Worm (Caenorhabditis elegans): ENCODE measurements around the gene ymel-1.
A peak's percentile ranks its signal among the peaks of the same experiment; 100 is the strongest.

Gene ymel-1

DNA sequence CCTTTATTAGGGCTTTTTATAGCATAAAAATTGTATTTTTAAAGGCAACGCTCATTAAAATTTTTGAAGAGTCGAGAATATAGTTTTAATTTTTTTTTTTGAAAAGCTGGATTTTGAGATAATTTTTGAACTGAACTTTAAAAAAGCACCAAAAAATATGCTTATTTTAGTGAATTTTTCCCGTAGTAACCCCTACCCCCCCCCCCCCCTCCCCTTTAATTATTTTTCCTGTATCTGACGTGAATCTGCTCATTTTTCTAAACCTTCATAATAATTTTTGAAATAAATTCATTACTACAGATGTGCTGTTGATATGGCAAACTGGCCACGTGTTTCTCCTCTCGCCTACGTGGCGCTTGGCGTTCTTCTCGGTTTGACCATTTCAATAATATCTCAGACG lies 34.5 kb upstream of the ymel-1 start, which contains the start of gene C38H2.2:
Gene C38H2.2, plus strand, starts transcription at position 301 of the 400 bp plus-strand sequence.
- no peak for TF ChIP-seq sea-2 (GFP tag; optimal IDR thresholded peaks at IDR 0.05)
- no peak for TF ChIP-seq lsy-12 (tag; optimal IDR thresholded peaks at IDR 0.05)
- TF ChIP-seq nhr-23 (tag; optimal IDR thresholded peaks at IDR 0.05) = no peak
- TF ChIP-seq nhr-77 (tag; optimal IDR thresholded peaks at IDR 0.05) = no peak
- no peak for TF ChIP-seq mml-1 (tag; optimal IDR thresholded peaks at IDR 0.05)
- no peak for TF ChIP-seq skn-1 (tag; optimal IDR thresholded peaks at IDR 0.05)
- no peak for TF ChIP-seq egl-5 (tag; optimal IDR thresholded peaks at IDR 0.05)
- no peak for TF ChIP-seq ZK546.5 (tag; optimal IDR thresholded peaks at IDR 0.05)
- no peak for TF ChIP-seq ceh-9 (tag; optimal IDR thresholded peaks at IDR 0.05)
- TF ChIP-seq R02D3.7 (tag; optimal IDR thresholded peaks at IDR 0.05) = no peak
- TF ChIP-seq elt-3 (tag; optimal IDR thresholded peaks at IDR 0.05) = no peak
- TF ChIP-seq ceh-28 (tag; optimal IDR thresholded peaks at IDR 0.05) = no peak
- no peak for TF ChIP-seq ceh-16 (tag; optimal IDR thresholded peaks at IDR 0.05)
- TF ChIP-seq jun-1 (tag; optimal IDR thresholded peaks at IDR 0.05) = no peak
- TF ChIP-seq nfya-1 (tag; optimal IDR thresholded peaks at IDR 0.05; ENCODE audit: insufficient read depth) = no peak
- TF ChIP-seq fos-1 (tag; optimal IDR thresholded peaks at IDR 0.05) = no peak
- no peak for TF ChIP-seq daf-12 (tag; optimal IDR thresholded peaks at IDR 0.05)
- TF ChIP-seq nhr-11 (tag; optimal IDR thresholded peaks at IDR 0.05) = no peak

DNA sequence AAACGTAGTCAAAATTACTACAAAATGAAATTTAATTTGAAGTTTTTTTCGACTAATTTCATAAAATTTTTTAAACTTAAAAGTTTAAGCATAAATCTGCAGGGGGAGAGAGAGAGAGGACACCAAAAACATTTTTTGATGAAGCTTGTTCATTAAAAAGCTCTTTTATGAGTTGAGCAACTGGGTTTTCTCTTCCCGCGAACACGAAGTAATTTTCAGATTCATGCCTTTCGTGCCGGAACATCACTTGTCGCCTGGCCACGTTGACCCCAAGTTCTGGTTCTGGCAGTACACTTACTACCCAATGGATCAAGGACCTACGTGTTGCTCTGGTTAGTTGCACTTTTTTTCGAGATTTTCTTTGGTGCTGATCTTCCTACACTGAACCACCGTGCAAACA lies 32.1 kb upstream of the ymel-1 start:
- no peak for TF ChIP-seq elt-1 (tag; optimal IDR thresholded peaks at IDR 0.05)

DNA sequence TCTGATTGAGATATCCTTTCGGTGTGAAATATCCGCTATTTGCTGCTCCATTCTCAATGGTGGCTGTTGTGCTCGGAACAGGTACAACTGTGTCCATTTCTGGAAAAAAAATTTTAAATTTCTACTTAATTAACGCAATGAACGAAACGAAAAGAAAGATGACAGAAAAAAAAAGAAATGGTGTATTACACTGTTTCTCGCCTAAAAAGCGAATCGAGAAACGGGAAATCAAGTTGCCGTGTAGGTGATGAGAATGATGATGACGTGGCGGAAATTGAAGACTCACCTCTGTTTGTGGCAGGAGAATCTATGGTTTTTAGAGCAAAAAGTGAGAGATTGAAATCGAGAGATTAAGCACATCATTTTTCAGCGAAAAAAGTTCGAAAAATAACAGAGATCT lies 29.5 kb upstream of the ymel-1 start, which contains the start of gene C38H2.3:
Gene C38H2.3, minus strand, starts transcription at position 101 of the 400 bp plus-strand sequence.
- no peak for TF ChIP-seq daf-12 (tag; optimal IDR thresholded peaks at IDR 0.05)
- no peak for TF ChIP-seq nhr-76 (tag; optimal IDR thresholded peaks at IDR 0.05)
- peak; percentile 25 for TF ChIP-seq elt-1 (tag; optimal IDR thresholded peaks at IDR 0.05)
- no peak for TF ChIP-seq ZK546.5 (tag; optimal IDR thresholded peaks at IDR 0.05)
- TF ChIP-seq unc-62 (GFP tag; optimal IDR thresholded peaks at IDR 0.05) = no peak
- no peak for TF ChIP-seq fos-1 (tag; optimal IDR thresholded peaks at IDR 0.05)

DNA sequence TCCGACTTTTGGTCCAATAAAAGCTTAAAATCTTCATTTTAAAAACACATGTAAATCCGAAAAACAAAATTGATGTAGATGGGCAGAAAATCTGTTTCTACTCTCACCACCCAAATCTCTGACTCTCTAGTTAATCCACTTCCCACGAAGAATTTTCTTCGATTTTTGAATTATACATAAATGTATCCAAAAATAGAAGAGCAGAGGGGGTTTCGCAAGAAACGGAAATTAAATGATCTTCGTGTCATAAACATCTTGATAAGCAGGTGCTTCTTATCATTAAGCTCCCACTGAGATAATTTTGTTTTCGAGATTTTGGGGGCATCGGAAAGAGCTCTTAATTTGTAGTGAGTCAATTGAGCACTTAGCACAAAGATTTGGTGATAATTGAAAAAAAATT lies 26.3 kb upstream of the ymel-1 start:
- TF ChIP-seq ceh-82 (tag; optimal IDR thresholded peaks at IDR 0.05) (no peak), hmg-11 (tag; optimal IDR thresholded peaks at IDR 0.05) (no peak), lin-15B (tag; optimal IDR thresholded peaks at IDR 0.05) (no peak), jun-1 (tag; optimal IDR thresholded peaks at IDR 0.05) (no peak), pqm-1 (tag; optimal IDR thresholded peaks at IDR 0.05) (no peak), eor-1 (tag; optimal IDR thresholded peaks at IDR 0.05) (no peak), skn-1 (tag; optimal IDR thresholded peaks at IDR 0.05) (no peak), ceh-16 (tag; optimal IDR thresholded peaks at IDR 0.05) (no peak), ama-1 (optimal IDR thresholded peaks at IDR 0.05) (no peak), elt-2 (tag; optimal IDR thresholded peaks at IDR 0.05) (no peak), mdl-1 (tag; optimal IDR thresholded peaks at IDR 0.05) (no peak), nhr-76 (tag; optimal IDR thresholded peaks at IDR 0.05) (no peak), zag-1 (tag; optimal IDR thresholded peaks at IDR 0.05) (no peak), mml-1 (tag; optimal IDR thresholded peaks at IDR 0.05) (no peak), ztf-4 (tag; optimal IDR thresholded peaks at IDR 0.05) (no peak), ztf-11 (tag; optimal IDR thresholded peaks at IDR 0.05) (no peak)

DNA sequence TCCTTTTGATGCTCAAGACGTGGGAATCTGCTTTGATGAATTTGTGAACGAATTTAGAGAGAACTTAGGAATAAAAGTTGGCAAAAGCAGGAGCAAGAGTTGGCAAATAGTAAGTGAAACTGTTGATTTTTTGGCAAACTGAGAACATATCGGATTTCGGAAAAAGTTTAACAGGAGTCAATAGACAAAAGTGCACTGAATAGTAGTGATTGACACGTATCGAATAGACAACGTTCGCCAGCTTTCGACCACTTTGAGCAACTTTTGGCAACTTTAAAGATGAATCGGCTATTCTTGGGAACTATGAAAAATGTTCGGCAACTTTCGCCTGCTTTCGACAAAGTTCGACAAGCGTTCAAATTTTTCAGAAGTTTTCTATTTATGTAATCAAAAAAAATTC lies 24.3 kb upstream of the ymel-1 start, which contains the start of gene M03C11.9:
Gene M03C11.9, minus strand, starts transcription at position 101 of the 400 bp plus-strand sequence.
- no peak for TF ChIP-seq skn-1 (tag; optimal IDR thresholded peaks at IDR 0.05)
- no peak for TF ChIP-seq jun-1 (tag; optimal IDR thresholded peaks at IDR 0.05)
- TF ChIP-seq unc-39 (tag; optimal IDR thresholded peaks at IDR 0.05) = no peak
- no peak for TF ChIP-seq elt-1 (tag; optimal IDR thresholded peaks at IDR 0.05)

DNA sequence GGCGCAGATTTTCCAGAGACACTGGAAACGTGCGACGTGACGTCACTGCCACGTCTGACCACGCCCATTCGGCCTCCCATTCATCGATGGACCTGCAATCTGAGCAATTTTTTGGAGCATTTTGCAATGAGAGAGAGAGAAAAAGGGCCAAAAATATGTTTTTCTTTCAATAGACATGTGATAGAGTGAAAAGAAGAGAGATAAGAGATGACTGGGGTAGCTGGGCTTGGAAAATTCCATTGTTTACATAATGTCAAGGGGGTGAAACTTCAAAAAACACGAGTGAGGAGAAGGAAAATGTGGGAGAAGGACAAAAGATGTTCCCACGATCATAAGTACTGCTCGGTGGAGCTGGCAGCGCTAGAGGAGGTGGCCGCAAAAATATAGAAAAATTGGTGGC lies 19.9 kb upstream of the ymel-1 start, which contains the start of gene M03C11.1:
Gene M03C11.1, minus strand, starts transcription at position 101 of the 400 bp plus-strand sequence.
- TF ChIP-seq mdl-1 (tag; optimal IDR thresholded peaks at IDR 0.05) (no peak), aly-2 (tag; optimal IDR thresholded peaks at IDR 0.05) (no peak), lin-39 (tag; optimal IDR thresholded peaks at IDR 0.05) (no peak), lsy-12 (tag; optimal IDR thresholded peaks at IDR 0.05) (no peak), pha-4 (tag; optimal IDR thresholded peaks at IDR 0.05) (peak; percentile 60), nhr-23 (tag; optimal IDR thresholded peaks at IDR 0.05) (no peak)

All from whole organism, L3 larva.